Worm (Caenorhabditis elegans): ENCODE results near the gene rbr-2.

rbr-2 gene

DNA sequence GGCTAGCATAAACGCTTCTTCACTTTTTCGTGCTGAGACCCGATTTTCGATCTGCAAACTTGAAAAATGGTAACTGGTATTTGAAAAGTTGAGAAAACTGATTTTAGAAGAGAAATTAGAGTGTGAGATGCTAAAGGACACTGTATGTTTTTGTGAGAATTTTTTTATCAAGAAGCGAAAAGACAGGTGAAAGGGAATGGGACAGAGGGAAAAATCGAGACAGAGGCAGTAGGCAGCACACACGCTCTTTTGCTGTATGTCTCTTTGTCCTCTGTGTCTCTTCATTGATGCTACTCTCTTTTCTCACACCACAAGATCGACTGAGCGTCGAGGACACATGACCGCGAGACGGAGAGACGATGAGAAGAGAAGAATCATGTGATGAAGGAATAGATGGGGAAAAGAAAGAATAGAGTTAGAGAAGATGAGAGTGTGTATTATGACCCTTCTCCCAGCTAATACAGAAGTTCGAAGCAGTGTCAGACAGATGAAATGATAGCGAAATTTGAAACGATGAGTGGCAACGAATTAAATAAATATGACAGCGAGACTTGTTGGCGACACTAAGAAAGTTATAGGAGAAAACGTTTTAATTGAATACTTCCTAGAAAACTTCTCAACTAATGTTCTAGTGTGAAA is 16.1 kb downstream of the rbr-2 start, which contains the start of gene lgg-2 (continued):
- peak; percentile 87 for TF ChIP-seq nhr-42 (GFP tag; IDR thresholded peaks at IDR 0.05)
- TF ChIP-seq nhr-6 (tag; optimal IDR thresholded peaks at IDR 0.05) = peak; percentile 97
- peak; percentile 83 for TF ChIP-seq T20F7.1 (GFP tag; optimal IDR thresholded peaks at IDR 0.05)
- no peak for TF ChIP-seq R02D3.7 (tag; optimal IDR thresholded peaks at IDR 0.05)
- no peak for TF ChIP-seq snpc-4 (tag; optimal IDR thresholded peaks at IDR 0.05)
- TF ChIP-seq saeg-2 (GFP tag; IDR thresholded peaks at IDR 0.05) = peak; percentile 89
- TF ChIP-seq lin-13 (GFP tag; optimal IDR thresholded peaks at IDR 0.05) = peak; percentile 89
- TF ChIP-seq daf-19 (GFP tag; conservative IDR thresholded peaks at IDR 0.05) = no peak
- peak; percentile 100 for TF ChIP-seq hlh-30 (tag; optimal IDR thresholded peaks at IDR 0.05; ENCODE audit: insufficient read depth)
- peak; percentile 91 for TF ChIP-seq lin-1 (GFP tag; IDR thresholded peaks at IDR 0.05)
- peak; percentile 88 for TF ChIP-seq nhr-77 (tag; optimal IDR thresholded peaks at IDR 0.05)
- TF ChIP-seq ZK546.5 (tag; optimal IDR thresholded peaks at IDR 0.05) = no peak
- peak; percentile 80 for TF ChIP-seq nhr-10 (tag; optimal IDR thresholded peaks at IDR 0.05)
- peak; percentile 65; the same call in 1 of the 2 replicates for TF ChIP-seq egl-43 (GFP tag; IDR thresholded peaks at IDR 0.05)
- TF ChIP-seq tag-97 (GFP tag; IDR thresholded peaks at IDR 0.05) = no peak
- peak; percentile 39 for TF ChIP-seq zfp-2 (tag; optimal IDR thresholded peaks at IDR 0.05)
- peak; percentile 100 for TF ChIP-seq aha-1 (tag)
- no peak for TF ChIP-seq F49E8.2 (tag; optimal IDR thresholded peaks at IDR 0.05; ENCODE audit: borderline replicate concordance)
- TF ChIP-seq ceh-62 (tag; optimal IDR thresholded peaks at IDR 0.05) = no peak
- TF ChIP-seq zfp-3 (GFP tag; conservative IDR thresholded peaks at IDR 0.05) = peak; percentile 89

DNA sequence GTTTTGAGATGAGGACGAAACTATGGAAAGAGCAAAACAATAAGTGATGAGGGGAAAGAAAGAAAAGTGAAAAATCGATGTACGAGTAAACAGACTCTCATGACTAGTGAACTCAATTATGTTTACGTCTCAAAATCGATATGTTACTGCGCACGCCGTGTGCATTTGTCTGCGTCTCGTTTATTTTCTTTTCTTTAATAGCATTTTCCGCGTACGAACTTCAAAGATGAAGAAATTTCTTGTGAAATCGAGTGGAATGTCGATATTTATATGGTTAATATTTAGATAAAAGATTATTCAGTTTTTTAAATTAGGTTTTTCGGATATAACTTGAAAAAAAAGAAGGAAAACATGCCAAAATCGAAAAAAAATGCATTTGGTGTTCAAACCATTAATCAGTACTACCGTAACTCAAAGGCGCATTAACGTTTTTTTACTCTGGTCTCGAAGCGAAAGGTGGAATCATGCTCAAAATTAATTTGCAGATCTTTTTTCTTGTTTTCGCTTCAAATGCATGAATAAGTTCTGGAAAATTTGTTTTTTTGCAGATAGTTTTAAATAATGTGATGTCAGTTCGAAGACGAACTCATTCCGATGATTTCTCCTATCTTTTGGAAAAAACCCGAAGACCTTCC is 17.2 kb downstream of the rbr-2 start, which contains the start of gene fic-1:
Gene fic-1 (plus strand): TSS at position 549 of the 635 bp plus-strand sequence.
- TF ChIP-seq zag-1 (tag; optimal IDR thresholded peaks at IDR 0.05) (no peak), ceh-44 (GFP tag; IDR thresholded peaks at IDR 0.05) (no peak), zfp-2 (tag; optimal IDR thresholded peaks at IDR 0.05) (no peak), ceh-82 (tag; optimal IDR thresholded peaks at IDR 0.05) (no peak), F49E8.2 (tag; optimal IDR thresholded peaks at IDR 0.05; ENCODE audit: borderline replicate concordance) (no peak), unc-130 (GFP tag; optimal IDR thresholded peaks at IDR 0.05) (no peak), daf-16 (GFP tag; optimal IDR thresholded peaks at IDR 0.05) (peak in 1 of 2 experiments; percentile 26), daf-16 (tag; optimal IDR thresholded peaks at IDR 0.05) (peak; percentile 94), egl-27 (tag; optimal IDR thresholded peaks at IDR 0.05) (no peak), cey-2 (tag; optimal IDR thresholded peaks at IDR 0.05; ENCODE audit: borderline replicate concordance, insufficient read depth) (no peak), pha-4 (GFP tag; IDR thresholded peaks at IDR 0.05) (no peak), pha-4 (tag; optimal IDR thresholded peaks at IDR 0.05) (peak; percentile 88), egl-43 (GFP tag; IDR thresholded peaks at IDR 0.05) (no peak), F44E2.7 (GFP tag; IDR thresholded peaks at IDR 0.05) (no peak), D1046.2 (GFP tag; IDR thresholded peaks at IDR 0.05) (no peak), nhr-48 (tag; optimal IDR thresholded peaks at IDR 0.05) (no peak), daf-12 (tag; optimal IDR thresholded peaks at IDR 0.05) (no peak), skn-1 (tag; optimal IDR thresholded peaks at IDR 0.05) (no peak), zip-2 (tag; optimal IDR thresholded peaks at IDR 0.05) (no peak), pqm-1 (tag; optimal IDR thresholded peaks at IDR 0.05) (no peak), tra-1 (GFP tag; IDR thresholded peaks at IDR 0.05) (no peak), daf-19 (GFP tag; conservative IDR thresholded peaks at IDR 0.05) (no peak), tag-97 (GFP tag; IDR thresholded peaks at IDR 0.05) (no peak), lin-29 (GFP tag; IDR thresholded peaks at IDR 0.05) (no peak), unc-39 (tag; optimal IDR thresholded peaks at IDR 0.05) (no peak), daf-8 (GFP tag; IDR thresholded peaks at IDR 0.05) (no peak), mes-2 (tag; optimal IDR thresholded peaks at IDR 0.05; ENCODE audit: poor library complexity, severe bottlenecking) (peak; percentile 41), hmg-1.1 (GFP tag; IDR thresholded peaks at IDR 0.05) (0 out of 2 replicates have a peak, but pooled peaks have one; percentile 39), ctbp-1 (GFP tag; IDR thresholded peaks at IDR 0.05) (peak; percentile 54; the same call in 1 of the 2 replicates), ztf-11 (tag; optimal IDR thresholded peaks at IDR 0.05) (no peak), nhr-76 (tag; optimal IDR thresholded peaks at IDR 0.05) (no peak), nhr-11 (tag; optimal IDR thresholded peaks at IDR 0.05) (peak; percentile 57), lin-39 (tag; optimal IDR thresholded peaks at IDR 0.05) (no peak), sdz-12 (GFP tag; optimal IDR thresholded peaks at IDR 0.05) (no peak), snpc-4 (tag; optimal IDR thresholded peaks at IDR 0.05) (no peak), fkh-10 (GFP tag; optimal IDR thresholded peaks at IDR 0.05) (peak; percentile 95)

Measured in whole organism, L4 larva.